Worm (Caenorhabditis elegans) whole organism, mixed stage, embryonic: Measurements from ENCODE around the gene Y44A6D.7.

Experiments used
- M03D4.4 ChIP-seq: sonication (generic microtip); optimal IDR thresholded peaks from 2 replicates; lab custom pipeline; 2017; ENCODE audit warnings: mild to moderate bottlenecking, missing genetic modification characterization, missing compliant biosample characterization
- elt-3 ChIP-seq: fragments of 150-350 bp; optimal IDR thresholded peaks from 2 replicates; lab custom pipeline; 2014; ENCODE audit warnings: missing biosample characterization, missing genetic modification characterization
- lin-13 ChIP-seq: fragments of 150-350 bp; optimal IDR thresholded peaks from 2 replicates; lab custom pipeline; 2014; ENCODE audit warnings: missing biosample characterization, missing genetic modification characterization
- lsy-2 ChIP-seq: fragments of 150-350 bp; optimal IDR thresholded peaks from 2 replicates; lab custom pipeline; 2014; ENCODE audit warnings: missing biosample characterization, missing genetic modification characterization
- mab-5 ChIP-seq: fragments of 150-350 bp; optimal IDR thresholded peaks from 2 replicates; lab custom pipeline; 2014; ENCODE audit warnings: missing biosample characterization, missing genetic modification characterization
- nhr-237 ChIP-seq: fragments of 150-350 bp; optimal IDR thresholded peaks from 2 replicates; lab custom pipeline; 2014; ENCODE audit warnings: missing biosample characterization, missing genetic modification characterization
- pha-4 ChIP-seq: fragments of 150-350 bp; optimal IDR thresholded peaks from 2 replicates; lab custom pipeline; 2018; ENCODE audit warnings: missing biosample characterization, missing genetic modification reagents, missing genetic modification characterization
- unc-62 ChIP-seq: fragments of 150-350 bp; optimal IDR thresholded peaks from 2 replicates; lab custom pipeline; 2014; ENCODE audit warnings: missing biosample characterization, missing genetic modification reagents, missing genetic modification characterization

DNA sequence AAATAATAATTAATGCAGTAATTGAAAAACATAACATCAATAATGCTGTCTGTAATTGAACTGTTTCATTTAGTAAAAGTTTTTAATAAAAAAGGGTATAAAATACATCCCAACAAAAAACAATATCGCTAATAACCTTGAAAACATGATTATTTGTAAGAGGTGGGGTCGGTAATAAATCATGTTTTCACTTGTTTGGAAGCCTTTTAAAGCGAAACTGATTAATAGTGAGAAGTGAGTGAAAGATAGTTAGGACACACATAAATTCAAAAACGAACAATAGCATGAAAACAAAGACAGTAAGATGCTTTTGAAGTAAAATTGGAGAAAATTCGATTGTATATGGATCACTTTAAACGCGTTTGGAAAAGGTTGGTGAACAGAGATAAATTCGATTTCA, 46.6 kb downstream of the Y44A6D.7 start, which contains the start of gene try-4:
- TF ChIP-seq elt-3 (no peak), unc-62 (GFP tag; lab: Kevin White, UChicago) (no peak), lin-13 (tag; lab: Kevin White, UChicago) (no peak), pha-4 (tag; lab: Kevin White, UChicago) (no peak), mab-5 (tag; lab: Kevin White, UChicago) (no peak), lsy-2 (tag; lab: Kevin White, UChicago) (no peak), nhr-237 (no peak), M03D4.4 (tag; lab: Kevin White, UChicago) (no peak)
